Worm (Caenorhabditis elegans) whole organism, midembryonic: ENCODE data around the gene spp-26.

Experiments used
- T22C8.4 ChIP-seq: fragments of 200-800 bp; sonication (Bioruptor generic); IDR thresholded peaks from 2 replicates; pipeline ENCODE4 v1.3.6; 2022; ENCODE audit warnings: missing genetic modification characterization, missing compliant biosample characterization
- cog-1 ChIP-seq: sonication (generic microtip); optimal IDR thresholded peaks from 2 replicates; lab custom pipeline; 2016; ENCODE audit warnings: missing genetic modification characterization, missing compliant biosample characterization
- flt-1 ChIP-seq: fragments of 200-800 bp; sonication (Bioruptor generic); IDR thresholded peaks from 2 replicates; pipeline ENCODE4 v1.3.6; 2022; ENCODE audit warnings: missing genetic modification characterization, missing compliant biosample characterization
- klf-2 ChIP-seq: fragments of 200-800 bp; sonication (Bioruptor generic); conservative IDR thresholded peaks from 2 replicates; pipeline ENCODE4 v1.3.6; 2022; ENCODE audit warnings: missing genetic modification reagents, missing genetic modification characterization, missing compliant biosample characterization
- med-1 ChIP-seq: sonication (generic microtip); optimal IDR thresholded peaks from 2 replicates; lab custom pipeline; 2017; ENCODE audit warnings: missing genetic modification characterization, mild to moderate bottlenecking, missing compliant biosample characterization, antibody characterized with exemption, missing genetic modification reagents; ENCODE audit not compliant: insufficient read depth
- ref-1 ChIP-seq: fragments of 200-800 bp; sonication (Bioruptor generic); conservative IDR thresholded peaks from 2 replicates; pipeline ENCODE4 v1.3.6; 2022; ENCODE audit warnings: missing genetic modification reagents, missing genetic modification characterization, missing compliant biosample characterization
- tab-1 ChIP-seq: fragments of 200-800 bp; sonication (Bioruptor generic); IDR thresholded peaks from 2 replicates; pipeline ENCODE4 v1.3.6; 2022; ENCODE audit warnings: missing genetic modification characterization, missing compliant biosample characterization
- ztf-29 ChIP-seq: fragments of 200-800 bp; sonication (Bioruptor generic); IDR thresholded peaks from 2 replicates; pipeline ENCODE4 v1.3.6; 2022; ENCODE audit warnings: missing genetic modification reagents, missing genetic modification characterization, missing compliant biosample characterization

DNA sequence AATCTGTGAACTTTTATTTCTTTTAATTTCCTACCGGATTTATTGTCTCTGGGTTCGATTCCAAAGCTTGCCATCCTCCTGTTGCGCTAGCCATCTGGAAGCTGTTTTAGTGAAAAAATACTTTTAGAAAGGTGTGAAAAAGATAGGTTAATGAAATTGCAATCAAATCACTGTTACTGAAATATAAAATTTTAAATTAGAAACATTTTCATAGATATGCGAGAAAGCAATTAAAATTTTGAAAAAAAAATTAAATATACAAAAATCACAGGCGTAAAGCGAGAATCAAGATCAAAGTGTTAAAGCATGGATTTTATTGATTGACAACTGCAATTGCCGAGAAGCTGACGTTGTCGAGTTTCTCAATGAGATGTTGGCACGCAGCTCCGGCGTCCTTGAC lies 49.3 kb downstream of the spp-26 start, which contains the start of gene ubh-2:
- TF ChIP-seq med-1 (GFP tag; lab: Kevin White, UChicago) = no peak
- TF ChIP-seq cog-1 (tag; lab: Kevin White, UChicago) = no peak
- no peak for TF ChIP-seq ref-1 (GFP tag; lab: Robert Waterston, UW)
- TF ChIP-seq ztf-29 (GFP tag; lab: Robert Waterston, UW) = no peak
- TF ChIP-seq flt-1 (GFP tag; lab: Robert Waterston, UW) = no peak
- no peak for TF ChIP-seq T22C8.4 (GFP tag; lab: Robert Waterston, UW)
- no peak for TF ChIP-seq klf-2
- no peak for TF ChIP-seq tab-1 (GFP tag; lab: Robert Waterston, UW)
